Worm (Caenorhabditis elegans) whole organism, L3 larva: ENCODE measurements around the gene cyy-1.

ENCODE experiments used
- egl-27 ChIP-seq: sonication (generic microtip); optimal IDR thresholded peaks from 4 replicates; lab custom pipeline; 2017; ENCODE audit warnings: missing biosample characterization, missing genetic modification reagents, missing genetic modification characterization
- elt-2 ChIP-seq: sonication (generic microtip); optimal IDR thresholded peaks from 2 replicates; lab custom pipeline; 2016; ENCODE audit warnings: missing genetic modification reagents, mild to moderate bottlenecking, missing genetic modification characterization, missing compliant biosample characterization
- lin-15B ChIP-seq: fragments of 150-350 bp; optimal IDR thresholded peaks from 2 replicates; lab custom pipeline; 2014; ENCODE audit warnings: missing biosample characterization, missing genetic modification characterization
- lin-39 ChIP-seq: fragments of 150-350 bp; optimal IDR thresholded peaks from 2 replicates; lab custom pipeline; 2018; ENCODE audit warnings: missing biosample characterization, missing genetic modification reagents, missing genetic modification characterization
- lsy-12 ChIP-seq: sonication (generic microtip); optimal IDR thresholded peaks from 2 replicates; lab custom pipeline; 2016; ENCODE audit warnings: mild to moderate bottlenecking, missing genetic modification characterization, missing compliant biosample characterization
- nhr-237 ChIP-seq: fragments of 150-350 bp; optimal IDR thresholded peaks from 2 replicates; lab custom pipeline; 2014; ENCODE audit warnings: missing biosample characterization, missing genetic modification characterization
- nhr-76 ChIP-seq: fragments of 150-350 bp; sonication (generic microtip); optimal IDR thresholded peaks from 5 replicates; lab custom pipeline; 2014; ENCODE audit warnings: missing biosample characterization, missing genetic modification characterization
- pqm-1 ChIP-seq: fragments of 150-350 bp; optimal IDR thresholded peaks from 2 replicates; lab custom pipeline; 2017; ENCODE audit warnings: missing biosample characterization, missing genetic modification characterization, inconsistent platforms
- skn-1 ChIP-seq: fragments of 150-350 bp; optimal IDR thresholded peaks from 2 replicates; lab custom pipeline; 2014; ENCODE audit warnings: missing biosample characterization, missing genetic modification characterization
- tbx-2 ChIP-seq: sonication (generic microtip); optimal IDR thresholded peaks from 2 replicates; lab custom pipeline; 2016; ENCODE audit warnings: mild to moderate bottlenecking, missing genetic modification characterization, missing compliant biosample characterization
- unc-62 ChIP-seq: fragments of 150-350 bp; sonication (generic microtip); optimal IDR thresholded peaks from 4 replicates; lab custom pipeline; 2014; ENCODE audit warnings: missing biosample characterization, missing genetic modification reagents, missing genetic modification characterization
- ztf-4 ChIP-seq: fragments of 150-350 bp; optimal IDR thresholded peaks from 2 replicates; lab custom pipeline; 2014; ENCODE audit warnings: missing biosample characterization, missing genetic modification characterization

ce11 chrIII:8392307-8392706 is 13.4 kb upstream of the cyy-1 start:
- no peak for TF ChIP-seq nhr-76 (tag; lab: Kevin White, UChicago)
- peak; percentile 50 for TF ChIP-seq lin-39 (tag; lab: Kevin White, UChicago)
- no peak for TF ChIP-seq pqm-1 (tag; lab: Kevin White, UChicago)
- no peak for TF ChIP-seq elt-2
- TF ChIP-seq tbx-2 (tag; lab: Kevin White, UChicago) = peak; percentile 10
- no peak for TF ChIP-seq lsy-12 (tag; lab: Kevin White, UChicago)
- no peak for TF ChIP-seq nhr-237 (tag; lab: Kevin White, UChicago)
- TF ChIP-seq egl-27 (tag; lab: Kevin White, UChicago) = no peak
- TF ChIP-seq unc-62 (GFP tag; lab: Kevin White, UChicago) = no peak
- TF ChIP-seq lin-15B (tag; lab: Kevin White, UChicago) = no peak
- TF ChIP-seq skn-1 (tag; lab: Kevin White, UChicago) = no peak
- TF ChIP-seq ztf-4 = no peak
